Worm (Caenorhabditis elegans): ENCODE data around the gene catp-2.

Gene catp-2

ce11 chrV:4918091-4918624, 16.3 kb upstream of the catp-2 start, which contains the start of gene C02E7.7:
TSS of gene C02E7.7 (minus strand) at chrV:4918574.
- TF ChIP-seq Y116A8C.19 (tag; optimal IDR thresholded peaks at IDR 0.05; ENCODE audit: borderline replicate concordance): no peak
- TF ChIP-seq nhr-84 (tag; optimal IDR thresholded peaks at IDR 0.05): no peak
- no peak for TF ChIP-seq lin-13 (GFP tag; optimal IDR thresholded peaks at IDR 0.05)

ce11 chrV:4918664-4919257, 15.7 kb upstream of the catp-2 start, which contains the start of gene C02E7.6:
TSS of gene C02E7.6 (plus strand) at chrV:4919207.
- TF ChIP-seq blmp-1 (tag; optimal IDR thresholded peaks at IDR 0.05) (peak; percentile 88), jun-1 (tag; optimal IDR thresholded peaks at IDR 0.05) (peak; percentile 2), ztf-4 (tag; optimal IDR thresholded peaks at IDR 0.05) (peak; percentile 81), C04F5.9 (tag; optimal IDR thresholded peaks at IDR 0.05) (no peak)

- TF ChIP-seq vab-15 (tag; optimal IDR thresholded peaks at IDR 0.05) (no peak), blmp-1 (tag; optimal IDR thresholded peaks at IDR 0.05) (peak; percentile 33)
Measured at ce11 chrV:4920690-4921152, 13.8 kb upstream of the catp-2 start, which contains the start of the genes C02E7.8 and srh-23. TSS of gene C02E7.8 (minus strand) at chrV:4920790. TSS of gene srh-23 (plus strand) at chrV:4921102.

ce11 chrV:4922024-4922423, 12.5 kb upstream of the catp-2 start, which contains the start of gene srh-22:
TSS of gene srh-22 (plus strand) at chrV:4922324.
- no peak for TF ChIP-seq egl-27 (tag; optimal IDR thresholded peaks at IDR 0.05)
- no peak for TF ChIP-seq unc-98 (GFP tag; IDR thresholded peaks at IDR 0.05)
- no peak for TF ChIP-seq fkh-8 (tag; optimal IDR thresholded peaks at IDR 0.05)

ce11 chrV:4924618-4925017, 9.9 kb upstream of the catp-2 start, which contains the start of gene srh-20:
TSS of gene srh-20 (plus strand) at chrV:4924918.
- TF ChIP-seq zip-4 (GFP tag; optimal IDR thresholded peaks at IDR 0.05): no peak
- no peak for TF ChIP-seq ztf-11 (tag; optimal IDR thresholded peaks at IDR 0.05)

ce11 chrV:4926371-4926770, 8.1 kb upstream of the catp-2 start, which contains the start of gene srh-21:
TSS of gene srh-21 (plus strand) at chrV:4926671.
- TF ChIP-seq fkh-8 (tag; optimal IDR thresholded peaks at IDR 0.05): peak; percentile 8
- TF ChIP-seq hlh-17 (GFP tag; optimal IDR thresholded peaks at IDR 0.05; ENCODE audit: borderline replicate concordance): no peak
- TF ChIP-seq efl-1 (optimal IDR thresholded peaks at IDR 0.05): no peak
- no peak for TF ChIP-seq efl-1 (GFP tag; optimal IDR thresholded peaks at IDR 0.05 in 1 of 2)

- TF ChIP-seq snpc-4 (tag; optimal IDR thresholded peaks at IDR 0.05) (no peak), ces-1 (GFP tag; optimal IDR thresholded peaks at IDR 0.05) (no peak), swsn-7 (tag; optimal IDR thresholded peaks at IDR 0.05) (no peak), nhr-90 (tag; optimal IDR thresholded peaks at IDR 0.05; ENCODE audit: poor library complexity) (no peak), lir-3 (tag; optimal IDR thresholded peaks at IDR 0.05; ENCODE audit: poor library complexity) (no peak), C04F5.9 (tag; optimal IDR thresholded peaks at IDR 0.05) (no peak), zip-4 (GFP tag; optimal IDR thresholded peaks at IDR 0.05) (no peak), ceh-8 (GFP tag; optimal IDR thresholded peaks at IDR 0.05) (no peak), unc-30 (tag; optimal IDR thresholded peaks at IDR 0.05) (no peak), rnt-1 (tag; optimal IDR thresholded peaks at IDR 0.05) (no peak), hlh-4 (tag; optimal IDR thresholded peaks at IDR 0.05) (no peak), nhr-76 (tag; optimal IDR thresholded peaks at IDR 0.05) (no peak)
Measured at ce11 chrV:4929842-4930241, 4.7 kb upstream of the catp-2 start, which contains the start of gene str-205. TSS of gene str-205 (minus strand) at chrV:4929942.

ce11 chrV:4932814-4933213, 1.7 kb upstream of the catp-2 start, which contains the start of gene C02E7.10:
TSS of gene C02E7.10 (minus strand) at chrV:4933045.
- no peak for TF ChIP-seq fkh-4 (tag; optimal IDR thresholded peaks at IDR 0.05; ENCODE audit: borderline replicate concordance)
- no peak for TF ChIP-seq nhr-77 (tag; optimal IDR thresholded peaks at IDR 0.05)
- TF ChIP-seq C16A3.4 (tag; optimal IDR thresholded peaks at IDR 0.05): no peak
- TF ChIP-seq zip-4 (GFP tag; optimal IDR thresholded peaks at IDR 0.05): no peak
- no peak for TF ChIP-seq lin-35 (GFP tag; optimal IDR thresholded peaks at IDR 0.05)
- TF ChIP-seq pqm-1 (tag; optimal IDR thresholded peaks at IDR 0.05): no peak
- no peak for TF ChIP-seq nhr-19 (GFP tag; conservative IDR thresholded peaks at IDR 0.05)
- no peak for TF ChIP-seq lir-3 (tag; optimal IDR thresholded peaks at IDR 0.05; ENCODE audit: poor library complexity)
- no peak for TF ChIP-seq Y116A8C.19 (tag; optimal IDR thresholded peaks at IDR 0.05; ENCODE audit: borderline replicate concordance)
- TF ChIP-seq nhr-71 (tag; optimal IDR thresholded peaks at IDR 0.05): no peak
- TF ChIP-seq nhr-11 (tag; optimal IDR thresholded peaks at IDR 0.05): no peak
- no peak for TF ChIP-seq elt-3 (tag; optimal IDR thresholded peaks at IDR 0.05)

Measured in whole organism, L1 larva.